Worm (Caenorhabditis elegans): ENCODE results near the gene trap-3.
A peak's percentile ranks its signal among the peaks of the same experiment; 100 is the strongest.

trap-3 gene

ce11 chrIV:2399420-2399819 is 10.2 kb downstream of the trap-3 start, which contains the start of gene Y38F2AR.10:
Y38F2AR.10 (minus strand) TSS chrIV:2399520.
- TF ChIP-seq snpc-4 (tag; optimal IDR thresholded peaks at IDR 0.05) = no peak
- no peak for TF ChIP-seq sma-9 (GFP tag; optimal IDR thresholded peaks at IDR 0.05)
- no peak for TF ChIP-seq sma-9 (tag; optimal IDR thresholded peaks at IDR 0.05)
- TF ChIP-seq ztf-1 (GFP tag; conservative IDR thresholded peaks at IDR 0.05) = no peak
- no peak for TF ChIP-seq crh-2 (tag; optimal IDR thresholded peaks at IDR 0.05)
- TF ChIP-seq C34F6.9 (tag; optimal IDR thresholded peaks at IDR 0.05) = no peak
- no peak for TF ChIP-seq alr-1 (tag; optimal IDR thresholded peaks at IDR 0.05)
- TF ChIP-seq unc-39 (tag; optimal IDR thresholded peaks at IDR 0.05) = no peak
- no peak for TF ChIP-seq Y55F3AM.14 (GFP tag; optimal IDR thresholded peaks at IDR 0.05)
- no peak for TF ChIP-seq ZK546.5 (tag; optimal IDR thresholded peaks at IDR 0.05)
- TF ChIP-seq nhr-25 (tag; optimal IDR thresholded peaks at IDR 0.05) = no peak
- TF ChIP-seq unc-62 (GFP tag; optimal IDR thresholded peaks at IDR 0.05) = no peak
- no peak for TF ChIP-seq egl-27 (tag; optimal IDR thresholded peaks at IDR 0.05)
- no peak for TF ChIP-seq ceh-82 (tag; optimal IDR thresholded peaks at IDR 0.05)
- TF ChIP-seq dmd-4 (tag; optimal IDR thresholded peaks at IDR 0.05) = no peak
- TF ChIP-seq ama-1 (optimal IDR thresholded peaks at IDR 0.05) = no peak
- TF ChIP-seq nhr-129 (tag; optimal IDR thresholded peaks at IDR 0.05) = no peak
- no peak for TF ChIP-seq gmeb-1 (tag; optimal IDR thresholded peaks at IDR 0.05)
- no peak for TF ChIP-seq mdl-1 (tag; optimal IDR thresholded peaks at IDR 0.05)
- TF ChIP-seq lin-11 (tag; optimal IDR thresholded peaks at IDR 0.05) = no peak

DNA sequence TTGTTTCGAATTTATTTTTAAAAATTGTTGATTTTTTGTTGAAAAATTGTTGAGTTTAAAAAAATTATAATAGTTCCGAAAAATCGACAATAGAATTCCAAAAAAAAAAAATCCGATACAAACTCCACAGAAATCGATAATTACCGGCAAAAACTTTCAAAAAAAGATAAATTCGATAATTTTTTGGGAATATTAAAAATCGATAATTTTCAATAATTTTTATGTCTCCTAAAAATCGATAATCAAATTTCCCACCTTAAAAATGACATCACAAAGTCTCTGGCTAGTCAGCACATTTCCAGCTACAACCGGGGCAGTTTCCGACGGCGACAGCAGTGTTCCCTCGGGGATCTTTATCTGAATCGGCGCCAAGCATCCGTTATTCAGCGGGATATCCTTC is 11.4 kb downstream of the trap-3 start:
- TF ChIP-seq dmd-4 (tag; optimal IDR thresholded peaks at IDR 0.05) (no peak), nhr-12 (tag; optimal IDR thresholded peaks at IDR 0.05) (no peak), lin-39 (tag; optimal IDR thresholded peaks at IDR 0.05) (no peak), nhr-77 (tag; optimal IDR thresholded peaks at IDR 0.05) (no peak), ztf-11 (tag; optimal IDR thresholded peaks at IDR 0.05) (no peak), nhr-11 (tag; optimal IDR thresholded peaks at IDR 0.05) (no peak), Y55F3AM.14 (GFP tag; optimal IDR thresholded peaks at IDR 0.05) (no peak), nhr-21 (tag; optimal IDR thresholded peaks at IDR 0.05) (no peak), egl-27 (tag; optimal IDR thresholded peaks at IDR 0.05) (no peak), ama-1 (optimal IDR thresholded peaks at IDR 0.05) (no peak)

DNA sequence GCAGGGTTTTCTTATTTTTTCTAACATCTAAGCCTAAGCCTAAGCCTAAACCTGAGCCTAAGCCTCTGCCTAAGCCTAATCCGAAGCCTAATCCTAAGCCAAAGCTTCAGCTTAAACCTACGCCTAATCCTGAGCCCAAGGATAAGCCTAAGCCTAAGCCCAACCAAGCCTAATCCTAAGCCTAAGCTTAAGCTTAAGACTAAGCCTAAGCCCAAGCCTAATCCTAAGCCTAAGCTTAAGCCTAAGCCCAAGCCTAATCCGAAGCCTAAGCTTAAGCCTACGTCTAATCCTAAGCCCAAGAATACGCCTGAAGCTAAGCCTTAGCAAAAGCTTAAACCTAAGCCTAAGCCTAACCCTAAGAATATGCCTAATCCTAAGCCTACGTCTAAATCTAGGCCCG is 14.1 kb downstream of the trap-3 start:
- no peak for TF ChIP-seq nhr-129 (tag; optimal IDR thresholded peaks at IDR 0.05)
- no peak for TF ChIP-seq Y55F3AM.14 (GFP tag; optimal IDR thresholded peaks at IDR 0.05)
- no peak for TF ChIP-seq nhr-77 (tag; optimal IDR thresholded peaks at IDR 0.05)
- TF ChIP-seq ztf-11 (tag; optimal IDR thresholded peaks at IDR 0.05) = no peak
- no peak for TF ChIP-seq lsy-2 (tag; optimal IDR thresholded peaks at IDR 0.05)
- TF ChIP-seq ceh-82 (tag; optimal IDR thresholded peaks at IDR 0.05) = no peak
- no peak for TF ChIP-seq blmp-1 (tag; optimal IDR thresholded peaks at IDR 0.05; ENCODE audit: insufficient read depth)
- no peak for TF ChIP-seq sma-3 (GFP tag; optimal IDR thresholded peaks at IDR 0.05)
- no peak for TF ChIP-seq nhr-237 (tag; optimal IDR thresholded peaks at IDR 0.05)
- TF ChIP-seq elt-1 (tag; optimal IDR thresholded peaks at IDR 0.05) = no peak

- TF ChIP-seq F13H6.1 (tag; optimal IDR thresholded peaks at IDR 0.05) (no peak), alr-1 (tag; optimal IDR thresholded peaks at IDR 0.05) (no peak), ceh-16 (tag; optimal IDR thresholded peaks at IDR 0.05) (no peak), mbf-1 (tag; optimal IDR thresholded peaks at IDR 0.05) (no peak), elt-3 (tag; optimal IDR thresholded peaks at IDR 0.05) (no peak)
Measured at ce11 chrIV:2407704-2408103, 18.5 kb downstream of the trap-3 start.

DNA sequence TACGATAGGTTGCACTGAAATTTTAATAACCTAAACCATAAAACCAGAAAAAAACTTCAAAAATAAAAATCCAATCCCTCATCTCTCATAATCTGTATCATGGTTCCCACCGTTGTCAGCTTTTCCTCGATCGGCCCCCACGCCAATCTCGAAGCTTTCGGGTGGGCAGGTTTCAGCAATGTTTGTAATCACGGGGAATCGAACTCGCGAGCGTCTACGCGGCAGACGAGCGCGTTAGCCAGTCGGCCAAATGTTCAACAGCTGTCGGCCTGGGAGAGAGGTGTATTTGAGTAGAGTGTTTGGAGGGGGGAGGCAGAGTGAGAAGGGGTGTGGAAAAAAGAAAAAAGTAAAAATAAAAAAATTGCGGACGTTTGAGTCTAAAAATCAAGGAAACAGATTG is 19.2 kb downstream of the trap-3 start:
- TF ChIP-seq lin-13 (GFP tag; optimal IDR thresholded peaks at IDR 0.05) = peak; percentile 93
- TF ChIP-seq unc-62 (GFP tag; optimal IDR thresholded peaks at IDR 0.05) = no peak
- TF ChIP-seq skn-1 (tag; optimal IDR thresholded peaks at IDR 0.05) = no peak
- peak; percentile 70 to 80 for TF ChIP-seq lsy-2 (tag; optimal IDR thresholded peaks at IDR 0.05)
- TF ChIP-seq ceh-16 (tag; optimal IDR thresholded peaks at IDR 0.05) = peak; percentile 52
- TF ChIP-seq nhr-11 (tag; optimal IDR thresholded peaks at IDR 0.05) = no peak
- TF ChIP-seq nhr-25 (tag; optimal IDR thresholded peaks at IDR 0.05) = peak; percentile 57
- peak; percentile 7 for TF ChIP-seq snpc-4 (tag; optimal IDR thresholded peaks at IDR 0.05)
- TF ChIP-seq egl-27 (tag; optimal IDR thresholded peaks at IDR 0.05) = peak; percentile 32
- no peak for TF ChIP-seq nhr-23 (tag; optimal IDR thresholded peaks at IDR 0.05)
- peak in 1 of 2 experiments; percentile 41 for TF ChIP-seq mdl-1 (tag; optimal IDR thresholded peaks at IDR 0.05)
- peak; percentile 86 for TF ChIP-seq nhr-129 (tag; optimal IDR thresholded peaks at IDR 0.05)
- TF ChIP-seq aly-2 (tag; optimal IDR thresholded peaks at IDR 0.05) = no peak
- TF ChIP-seq C34F6.9 (tag; optimal IDR thresholded peaks at IDR 0.05) = peak; percentile 84
- TF ChIP-seq zag-1 (tag; optimal IDR thresholded peaks at IDR 0.05) = peak; percentile 46
- peak; percentile 94 for TF ChIP-seq unc-55 (GFP tag; optimal IDR thresholded peaks at IDR 0.05)
- peak; percentile 80 for TF ChIP-seq Y55F3AM.14 (GFP tag; optimal IDR thresholded peaks at IDR 0.05)
- no peak for TF ChIP-seq mbf-1 (tag; optimal IDR thresholded peaks at IDR 0.05)
- no peak for TF ChIP-seq ztf-1 (GFP tag; conservative IDR thresholded peaks at IDR 0.05)
- TF ChIP-seq lin-11 (tag; optimal IDR thresholded peaks at IDR 0.05) = peak; percentile 65
- TF ChIP-seq nhr-12 (tag; optimal IDR thresholded peaks at IDR 0.05) = no peak
- peak; percentile 36 for TF ChIP-seq nhr-6 (tag; optimal IDR thresholded peaks at IDR 0.05)
- TF ChIP-seq blmp-1 (tag; optimal IDR thresholded peaks at IDR 0.05; ENCODE audit: insufficient read depth) = peak; percentile 25
- TF ChIP-seq crh-2 (tag; optimal IDR thresholded peaks at IDR 0.05) = peak; percentile 88
- peak; percentile 58 for TF ChIP-seq ztf-4 (tag; optimal IDR thresholded peaks at IDR 0.05)
- peak; percentile 59 for TF ChIP-seq nhr-21 (tag; optimal IDR thresholded peaks at IDR 0.05)
- peak; percentile 29 for TF ChIP-seq sem-4 (tag; optimal IDR thresholded peaks at IDR 0.05)
- TF ChIP-seq sma-3 (GFP tag; optimal IDR thresholded peaks at IDR 0.05) = peak; percentile 73

Data from whole organism, L2 larva.